Fruit fly (Drosophila melanogaster) whole organism, embryonic: ENCODE data around the gene Torsin.

Experiments
- Ada2b ChIP-seq: fragments of 200-800 bp; sonication (Bioruptor generic); IDR thresholded peaks from 2 replicates; pipeline ENCODE4 v1.3.6; 2022; ENCODE audit warnings: missing biosample characterization, missing genetic modification characterization
- Asciz ChIP-seq: fragments of 200-800 bp; sonication (Bioruptor generic); optimal IDR thresholded peaks from 2 replicates; lab custom pipeline; 2017; ENCODE audit warnings: missing biosample characterization, mild to moderate bottlenecking, missing genetic modification characterization, missing genetic modification reagents
- Atf3 ChIP-seq: fragments of 200-800 bp; sonication (Bioruptor generic); optimal IDR thresholded peaks from 3 replicates; lab custom pipeline; 2016; ENCODE audit warnings: missing biosample characterization, missing genetic modification characterization
- CG11085 ChIP-seq: fragments of 200-800 bp; sonication (Bioruptor generic); IDR thresholded peaks from 2 replicates; pipeline ENCODE4 v1.3.6; 2022; ENCODE audit warnings: missing biosample characterization, missing genetic modification characterization
- CG11093 ChIP-seq: fragments of 200-800 bp; sonication (Bioruptor generic); IDR thresholded peaks from 3 replicates; pipeline ENCODE4 v1.3.6; 2022; ENCODE audit warnings: missing biosample characterization, missing genetic modification characterization
- CG12071 ChIP-seq: fragments of 200-800 bp; sonication (Bioruptor generic); optimal IDR thresholded peaks from 3 replicates; lab custom pipeline; 2018; ENCODE audit warnings: missing biosample characterization, mild to moderate bottlenecking, missing genetic modification characterization
- CG12155 ChIP-seq: fragments of 200-800 bp; sonication (Bioruptor generic); optimal IDR thresholded peaks from 3 replicates; lab custom pipeline; 2016; ENCODE audit warnings: missing biosample characterization, missing genetic modification characterization
- CG15011 ChIP-seq: fragments of 200-800 bp; sonication (Bioruptor generic); optimal IDR thresholded peaks from 3 replicates; lab custom pipeline; 2018; ENCODE audit warnings: missing biosample characterization, mild to moderate bottlenecking, missing genetic modification characterization
- CG1603 ChIP-seq: fragments of 200-800 bp; sonication (Bioruptor generic); optimal IDR thresholded peaks from 2 replicates; lab custom pipeline; 2019; ENCODE audit warnings: missing biosample characterization, mild to moderate bottlenecking, missing genetic modification characterization, moderate library complexity
- CG16815 ChIP-seq: fragments of 200-800 bp; sonication (Bioruptor generic); optimal IDR thresholded peaks from 3 replicates; lab custom pipeline; 2017; ENCODE audit warnings: missing biosample characterization, mild to moderate bottlenecking, missing genetic modification characterization
- CG17359 ChIP-seq: fragments of 200-800 bp; sonication (Bioruptor generic); optimal IDR thresholded peaks from 3 replicates; lab custom pipeline; 2018; ENCODE audit warnings: missing biosample characterization, mild to moderate bottlenecking, missing genetic modification characterization, moderate library complexity
- CG17568 ChIP-seq: fragments of 200-800 bp; sonication (Bioruptor generic); optimal IDR thresholded peaks from 2 replicates; lab custom pipeline; 2018; ENCODE audit warnings: missing biosample characterization, mild to moderate bottlenecking, missing genetic modification characterization, moderate library complexity
- CG18262 ChIP-seq: fragments of 200-800 bp; optimal IDR thresholded peaks from 3 replicates; lab custom pipeline; 2019; ENCODE audit warnings: missing biosample characterization, mild to moderate bottlenecking, missing genetic modification characterization, moderate library complexity
- CG2199 ChIP-seq: fragments of 200-800 bp; sonication (Bioruptor generic); IDR thresholded peaks from 3 replicates; pipeline ENCODE4 v1.3.6; 2022; ENCODE audit warnings: missing biosample characterization, missing genetic modification characterization
- CG30431 ChIP-seq: fragments of 200-800 bp; sonication (Bioruptor generic); optimal IDR thresholded peaks from 2 replicates; lab custom pipeline; 2017; ENCODE audit warnings: missing biosample characterization, missing genetic modification characterization
- CG3407 ChIP-seq: fragments of 200-800 bp; sonication (Bioruptor generic); optimal IDR thresholded peaks from 2 replicates; lab custom pipeline; 2018; ENCODE audit warnings: missing biosample characterization, mild to moderate bottlenecking, missing genetic modification characterization
- CG34224 ChIP-seq: fragments of 200-800 bp; sonication (Bioruptor generic); IDR thresholded peaks from 3 replicates; pipeline ENCODE4 v1.3.6; 2022; ENCODE audit warnings: missing biosample characterization, missing genetic modification characterization; ENCODE audit not compliant: partially characterized antibody
- CG3838 ChIP-seq: fragments of 200-800 bp; sonication (Bioruptor generic); optimal IDR thresholded peaks from 3 replicates; lab custom pipeline; 2016; ENCODE audit warnings: missing biosample characterization, missing genetic modification characterization
- CG4404 ChIP-seq: fragments of 200-800 bp; sonication (Bioruptor generic); IDR thresholded peaks from 2 replicates; pipeline ENCODE4 v1.3.6; 2022; ENCODE audit warnings: missing biosample characterization, missing genetic modification characterization
- CG8388 ChIP-seq: fragments of 200-800 bp; sonication (Bioruptor generic); optimal IDR thresholded peaks from 2 replicates; lab custom pipeline; 2019; ENCODE audit warnings: missing biosample characterization, mild to moderate bottlenecking, missing genetic modification characterization, moderate library complexity
- CG8765 ChIP-seq: fragments of 200-800 bp; sonication (Bioruptor generic); IDR thresholded peaks from 2 replicates; pipeline ENCODE4 v1.3.6; 2022; ENCODE audit warnings: missing biosample characterization, missing genetic modification characterization
- CG9437 ChIP-seq: fragments of 200-800 bp; sonication (Bioruptor generic); optimal IDR thresholded peaks from 2 replicates; lab custom pipeline; 2018; ENCODE audit warnings: missing biosample characterization, mild to moderate bottlenecking, missing genetic modification characterization
- CG9609 ChIP-seq: fragments of 200-800 bp; sonication (Bioruptor generic); optimal IDR thresholded peaks from 3 replicates; lab custom pipeline; 2016; ENCODE audit warnings: missing biosample characterization, missing genetic modification characterization
- CG9797 ChIP-seq: fragments of 200-800 bp; sonication (Bioruptor generic); optimal IDR thresholded peaks from 3 replicates; lab custom pipeline; 2018; ENCODE audit warnings: missing biosample characterization, mild to moderate bottlenecking, missing genetic modification characterization
- CoRest ChIP-seq: fragments of 200-800 bp; sonication (Bioruptor generic); optimal IDR thresholded peaks from 3 replicates; lab custom pipeline; 2018; ENCODE audit warnings: missing biosample characterization, mild to moderate bottlenecking, missing genetic modification characterization, moderate library complexity
- Dref ChIP-seq: fragments of 200-800 bp; sonication (Bioruptor generic); IDR thresholded peaks from 2 replicates; pipeline ENCODE4 v1.3.6; 2022; ENCODE audit warnings: missing biosample characterization, missing genetic modification characterization
- ERR ChIP-seq: fragments of 200-800 bp; sonication (Bioruptor generic); optimal IDR thresholded peaks from 2 replicates; lab custom pipeline; 2016; ENCODE audit warnings: missing biosample characterization, missing genetic modification characterization
- Eip74EF ChIP-seq, 2 experiments: fragments of 200-800 bp in 1 of 2; fragments of >200 bp in 1 of 2; sonication (Bioruptor generic) in 1 of 2; optimal IDR thresholded peaks; 2 replicates each; lab custom pipeline; 2017 to 2019; ENCODE audit warnings: missing biosample characterization in 2 of 2, missing genetic modification characterization in 2 of 2, mild to moderate bottlenecking in 1 of 2, moderate library complexity in 1 of 2
- Ets65A ChIP-seq: fragments of 200-800 bp; sonication (Bioruptor generic); peaks from one replicate; lab custom pipeline; 2016; ENCODE audit warnings: missing biosample characterization, missing genetic modification characterization
- Gug ChIP-seq: fragments of 200-800 bp; sonication (Bioruptor generic); IDR thresholded peaks from 4 replicates; pipeline ENCODE4 v1.3.6; 2022; ENCODE audit warnings: missing biosample characterization, missing genetic modification characterization
- Med ChIP-seq: fragments of 200-800 bp; sonication (Bioruptor generic); peaks from one replicate; lab custom pipeline; 2016; ENCODE audit warnings: missing biosample characterization, missing genetic modification characterization, mild to moderate bottlenecking, inconsistent platforms, moderate library complexity
- NC2β ChIP-seq: fragments of 200-800 bp; sonication (Bioruptor generic); optimal IDR thresholded peaks from 2 replicates; lab custom pipeline; 2016; ENCODE audit warnings: missing biosample characterization, missing genetic modification characterization
- Nf-YB ChIP-seq: fragments of 200-800 bp; sonication (Bioruptor generic); optimal IDR thresholded peaks from 3 replicates; lab custom pipeline; 2019; ENCODE audit warnings: missing biosample characterization, mild to moderate bottlenecking, missing genetic modification characterization, moderate library complexity
- Nf-YC ChIP-seq: fragments of 200-800 bp; optimal IDR thresholded peaks from 3 replicates; lab custom pipeline; 2019; ENCODE audit warnings: missing biosample characterization, mild to moderate bottlenecking, missing genetic modification characterization, moderate library complexity
- Ravus ChIP-seq: fragments of 200-800 bp; sonication (Bioruptor generic); IDR thresholded peaks from 2 replicates; pipeline ENCODE4 v1.3.6; 2022; ENCODE audit warnings: missing biosample characterization, missing genetic modification characterization
- Rx ChIP-seq: fragments of 200-800 bp; sonication (Bioruptor generic); IDR thresholded peaks from 2 replicates; pipeline ENCODE4 v1.3.6; 2022; ENCODE audit warnings: missing biosample characterization, missing genetic modification characterization
- Taf1 ChIP-seq: fragments of 200-800 bp; sonication (Bioruptor generic); IDR thresholded peaks from 2 replicates; pipeline ENCODE4 v1.3.6; 2022; ENCODE audit warnings: missing biosample characterization, missing genetic modification characterization
- Tbp ChIP-seq: fragments of >200 bp; optimal IDR thresholded peaks from 2 replicates; lab custom pipeline; 2018; ENCODE audit warnings: missing biosample characterization, missing genetic modification characterization
- btn ChIP-seq: fragments of 200-800 bp; sonication (Bioruptor generic); optimal IDR thresholded peaks from 2 replicates; lab custom pipeline; 2016; ENCODE audit warnings: missing biosample characterization, missing genetic modification characterization
- dan ChIP-seq: fragments of 200-800 bp; sonication (Bioruptor generic); IDR thresholded peaks from 2 replicates; pipeline ENCODE4 v1.3.6; 2022; ENCODE audit warnings: missing biosample characterization, missing genetic modification characterization
- dmrt99B ChIP-seq: fragments of 200-800 bp; sonication (Bioruptor generic); optimal IDR thresholded peaks from 2 replicates; lab custom pipeline; 2018; ENCODE audit warnings: missing biosample characterization, mild to moderate bottlenecking, missing genetic modification characterization, moderate library complexity
- en ChIP-seq: fragments of 200-800 bp; sonication (Bioruptor generic); optimal IDR thresholded peaks from 2 replicates; lab custom pipeline; 2016; ENCODE audit warnings: missing biosample characterization, missing genetic modification characterization
- gem ChIP-seq: fragments of 200-800 bp; sonication (Bioruptor generic); optimal IDR thresholded peaks from 2 replicates; lab custom pipeline; 2019; ENCODE audit warnings: missing biosample characterization, mild to moderate bottlenecking, missing genetic modification characterization, moderate library complexity
- grau ChIP-seq: fragments of 200-800 bp; optimal IDR thresholded peaks from 3 replicates; lab custom pipeline; 2019; ENCODE audit warnings: missing biosample characterization, mild to moderate bottlenecking, missing genetic modification characterization, moderate library complexity
- gsb-n ChIP-seq: fragments of 200-800 bp; sonication (Bioruptor generic); optimal IDR thresholded peaks from 3 replicates; lab custom pipeline; 2018; ENCODE audit warnings: missing biosample characterization, mild to moderate bottlenecking, missing genetic modification characterization
- gt ChIP-seq: fragments of 200-800 bp; sonication (Bioruptor generic); IDR thresholded peaks from 2 replicates; pipeline ENCODE4 v1.3.6; 2022; ENCODE audit warnings: missing biosample characterization, missing genetic modification characterization
- jumu ChIP-seq: fragments of 200-800 bp; sonication (Bioruptor generic); optimal IDR thresholded peaks from 3 replicates; lab custom pipeline; 2016; ENCODE audit warnings: missing biosample characterization, missing genetic modification characterization
- row ChIP-seq: fragments of 200-800 bp; sonication (Bioruptor generic); IDR thresholded peaks from 3 replicates; pipeline ENCODE4 v1.3.6; 2022; ENCODE audit warnings: missing biosample characterization, missing genetic modification characterization
- zen2 ChIP-seq: fragments of 200-800 bp; sonication (Bioruptor generic); IDR thresholded peaks from 3 replicates; pipeline ENCODE4 v1.3.6; 2022; ENCODE audit warnings: missing biosample characterization, missing genetic modification characterization; ENCODE audit not compliant: partially characterized antibody

The Torsin gene

dm6 chrX:4616865-4617669 lies 32.8 kb downstream of the Torsin start, which contains the start of gene peb (continued):
- peak; percentile 50 for TF ChIP-seq CG9437 (GFP tag; lab: Kevin White, UChicago)
- TF ChIP-seq grau (tag; lab: Kevin White, UChicago): peak; percentile 91
- peak; percentile 89 for TF ChIP-seq Nf-YC (tag; lab: Kevin White, UChicago)
- TF ChIP-seq CG3838 (GFP tag; lab: Kevin White, UChicago): no peak
- peak; percentile 82 for TF ChIP-seq CG18262
- peak; percentile 49; the same call in 1 of the 3 replicates for TF ChIP-seq CG11093
- TF ChIP-seq CG16815 (GFP tag; lab: Kevin White, UChicago): peak; percentile 66
- TF ChIP-seq dmrt99B (tag; lab: Kevin White, UChicago): peak; percentile 48
- TF ChIP-seq Eip74EF (GFP tag; optimal IDR thresholded peaks at IDR 0.05; lab: Kevin White, UChicago): peak in 1 of 2 experiments; percentile 60
- 0 out of 2 replicates have a peak, but pooled peaks have one; percentile 43 for TF ChIP-seq gt
- TF ChIP-seq Asciz (GFP tag; lab: Kevin White, UChicago): no peak
- TF ChIP-seq CG8765 (GFP tag; lab: Robert Waterston, UW): peak; percentile 59; the same call in 1 of the 2 replicates
- peak; percentile 31 for TF ChIP-seq en (GFP tag; lab: Kevin White, UChicago)
- peak; percentile 95 for TF ChIP-seq Nf-YB
- TF ChIP-seq CG12155 (GFP tag; lab: Kevin White, UChicago): peak; percentile 14
- peak; percentile 50 for TF ChIP-seq CG30431 (GFP tag; lab: Kevin White, UChicago)
- no peak for TF ChIP-seq CG9797
- TF ChIP-seq Rx (GFP tag; lab: Robert Waterston, UW): no peak
- 0 out of 3 replicates have a peak, but pooled peaks have one; percentile 44 for TF ChIP-seq CG2199 (GFP tag; lab: Robert Waterston, UW)
- TF ChIP-seq Dref (GFP tag; lab: Robert Waterston, UW): no peak
- peak; percentile 46 for TF ChIP-seq NC2β (GFP tag; lab: Kevin White, UChicago)
- TF ChIP-seq CG4404: peak; percentile 84
- TF ChIP-seq CG15011 (GFP tag; lab: Kevin White, UChicago): no peak
- TF ChIP-seq Med: peak; percentile 66
- TF ChIP-seq CG12071 (GFP tag; lab: Kevin White, UChicago): no peak
- TF ChIP-seq CG17359 (tag; lab: Kevin White, UChicago): no peak
- TF ChIP-seq gsb-n (tag; lab: Kevin White, UChicago): peak; percentile 44
- no peak for TF ChIP-seq CG11085 (GFP tag; lab: Robert Waterston, UW)
- peak; percentile 78 for TF ChIP-seq Ets65A (GFP tag; lab: Kevin White, UChicago)
- no peak for TF ChIP-seq Ada2b (GFP tag; lab: Robert Waterston, UW)
- TF ChIP-seq row (GFP tag; lab: Robert Waterston, UW): peak; percentile 71
- peak; percentile 4 for TF ChIP-seq Atf3 (GFP tag; lab: Kevin White, UChicago)
- no peak for TF ChIP-seq Ravus (GFP tag; lab: Robert Waterston, UW)
- no peak for TF ChIP-seq Tbp
- peak; percentile 49; the same call in 1 of the 3 replicates for TF ChIP-seq CG34224 (GFP tag; lab: Robert Waterston, UW)
- peak; percentile 68 for TF ChIP-seq gem
- no peak for TF ChIP-seq CG17568 (GFP tag; lab: Kevin White, UChicago)
- 0 out of 2 replicates have a peak, but pooled peaks have one; percentile 26 for TF ChIP-seq dan (GFP tag; lab: Robert Waterston, UW)
- no peak for TF ChIP-seq Gug (GFP tag; lab: Robert Waterston, UW)
- peak; percentile 44 for TF ChIP-seq CG8388 (GFP tag; lab: Kevin White, UChicago)
- TF ChIP-seq CoRest: peak; percentile 67
- peak; percentile 71; the same call in 2 of the 3 replicates for TF ChIP-seq zen2 (GFP tag; lab: Robert Waterston, UW)
- TF ChIP-seq CG9609 (GFP tag; lab: Kevin White, UChicago): peak; percentile 18
- peak; percentile 56 for TF ChIP-seq jumu (GFP tag; lab: Kevin White, UChicago)
- TF ChIP-seq CG3407 (GFP tag; lab: Kevin White, UChicago): no peak
- TF ChIP-seq btn: peak; percentile 0
- peak; percentile 21 for TF ChIP-seq CG1603 (tag; lab: Kevin White, UChicago)
- TF ChIP-seq Taf1 (GFP tag; lab: Robert Waterston, UW): no peak
- TF ChIP-seq ERR (GFP tag; lab: Kevin White, UChicago): peak; percentile 6
